Fruit fly (Drosophila melanogaster) whole organism, embryonic: ENCODE data around the gene Ms.

Source experiments
- B-H2 ChIP-seq: fragments of 200-800 bp; sonication (Bioruptor generic); optimal IDR thresholded peaks from 2 replicates; lab custom pipeline; 2018; ENCODE audit warnings: missing biosample characterization, mild to moderate bottlenecking, missing genetic modification characterization
- CG10147 ChIP-seq: fragments of 200-800 bp; sonication (Bioruptor generic); optimal IDR thresholded peaks from 2 replicates; lab custom pipeline; 2019; ENCODE audit warnings: missing biosample characterization, mild to moderate bottlenecking, missing genetic modification characterization, moderate library complexity
- CG10654 ChIP-seq: fragments of 200-800 bp; sonication (Bioruptor generic); optimal IDR thresholded peaks from 2 replicates; lab custom pipeline; 2016; ENCODE audit warnings: missing biosample characterization, missing genetic modification characterization
- CG11560 ChIP-seq: fragments of 200-800 bp; sonication (Bioruptor generic); IDR thresholded peaks from 3 replicates; pipeline ENCODE4 v1.3.6; 2022; ENCODE audit warnings: missing biosample characterization, missing genetic modification characterization
- CG11723 ChIP-seq: fragments of 200-800 bp; sonication (Bioruptor generic); optimal IDR thresholded peaks from 2 replicates; lab custom pipeline; 2017; ENCODE audit warnings: missing biosample characterization, mild to moderate bottlenecking, missing genetic modification characterization
- CG12155 ChIP-seq: fragments of 200-800 bp; sonication (Bioruptor generic); optimal IDR thresholded peaks from 3 replicates; lab custom pipeline; 2016; ENCODE audit warnings: missing biosample characterization, missing genetic modification characterization
- CG17186 ChIP-seq: fragments of 200-800 bp; sonication (Bioruptor generic); optimal IDR thresholded peaks from 3 replicates; lab custom pipeline; 2017; ENCODE audit warnings: missing biosample characterization, missing genetic modification reagents, missing genetic modification characterization
- CG17361 ChIP-seq: fragments of 200-800 bp; sonication (Bioruptor generic); IDR thresholded peaks from 3 replicates; pipeline ENCODE4 v1.3.6; 2022; ENCODE audit warnings: missing biosample characterization, missing genetic modification characterization
- CG1832 ChIP-seq: fragments of 200-800 bp; sonication (Bioruptor generic); optimal IDR thresholded peaks from 2 replicates; lab custom pipeline; 2017; ENCODE audit warnings: missing biosample characterization, mild to moderate bottlenecking, missing genetic modification characterization, inconsistent platforms
- CG2199 ChIP-seq: fragments of 200-800 bp; sonication (Bioruptor generic); IDR thresholded peaks from 3 replicates; pipeline ENCODE4 v1.3.6; 2022; ENCODE audit warnings: missing biosample characterization, missing genetic modification characterization
- CG3163 ChIP-seq: fragments of 200-800 bp; sonication (Bioruptor generic); optimal IDR thresholded peaks from 3 replicates; lab custom pipeline; 2016; ENCODE audit warnings: missing biosample characterization, missing genetic modification characterization
- CG3838 ChIP-seq: fragments of 200-800 bp; sonication (Bioruptor generic); optimal IDR thresholded peaks from 3 replicates; lab custom pipeline; 2016; ENCODE audit warnings: missing biosample characterization, missing genetic modification characterization
- CG4707 ChIP-seq: fragments of 200-800 bp; sonication (Bioruptor generic); optimal IDR thresholded peaks from 2 replicates; lab custom pipeline; 2018; ENCODE audit warnings: missing biosample characterization, mild to moderate bottlenecking, missing genetic modification characterization, moderate library complexity
- CG4854 ChIP-seq: fragments of 200-800 bp; sonication (Bioruptor generic); optimal IDR thresholded peaks from 2 replicates; lab custom pipeline; 2016; ENCODE audit warnings: missing biosample characterization, missing genetic modification characterization, inconsistent platforms
- CG6175 ChIP-seq: fragments of 200-800 bp; sonication (Bioruptor generic); IDR thresholded peaks from 3 replicates; pipeline ENCODE4 v1.3.6; 2022; ENCODE audit warnings: missing biosample characterization, missing genetic modification characterization
- CG6791 ChIP-seq: fragments of 200-800 bp; sonication (Bioruptor generic); IDR thresholded peaks from 3 replicates; pipeline ENCODE4 v1.3.6; 2022; ENCODE audit warnings: missing biosample characterization, missing genetic modification characterization; ENCODE audit not compliant: partially characterized antibody
- CG6854 ChIP-seq: fragments of 200-800 bp; sonication (Bioruptor generic); optimal IDR thresholded peaks from 3 replicates; lab custom pipeline; 2017; ENCODE audit warnings: missing biosample characterization, mild to moderate bottlenecking, missing genetic modification characterization
- CG9437 ChIP-seq: fragments of 200-800 bp; sonication (Bioruptor generic); optimal IDR thresholded peaks from 2 replicates; lab custom pipeline; 2018; ENCODE audit warnings: missing biosample characterization, mild to moderate bottlenecking, missing genetic modification characterization
- Dfd ChIP-seq, 2 experiments: fragments of >200 bp; optimal IDR thresholded peaks; 2 replicates each; lab custom pipeline; 2017; ENCODE audit warnings: missing biosample characterization in 2 of 2, missing genetic modification characterization in 2 of 2
- Dip3 ChIP-seq: fragments of 200-800 bp; sonication (Bioruptor generic); optimal IDR thresholded peaks from 3 replicates; lab custom pipeline; 2016; ENCODE audit warnings: missing biosample characterization, missing genetic modification characterization
- E2f1 ChIP-seq: fragments of 200-800 bp; sonication (Bioruptor generic); IDR thresholded peaks from 2 replicates; pipeline ENCODE4 v1.3.6; 2022; ENCODE audit warnings: missing biosample characterization, missing genetic modification characterization
- Gug ChIP-seq: fragments of 200-800 bp; sonication (Bioruptor generic); IDR thresholded peaks from 4 replicates; pipeline ENCODE4 v1.3.6; 2022; ENCODE audit warnings: missing biosample characterization, missing genetic modification characterization
- H2.0 ChIP-seq: fragments of 200-800 bp; sonication (Bioruptor generic); IDR thresholded peaks from 2 replicates; pipeline ENCODE4 v1.3.6; 2022; ENCODE audit warnings: missing biosample characterization, missing genetic modification characterization
- Hr39 ChIP-seq: fragments of >200 bp; optimal IDR thresholded peaks from 2 replicates; lab custom pipeline; 2017
- NC2β ChIP-seq: fragments of 200-800 bp; sonication (Bioruptor generic); optimal IDR thresholded peaks from 2 replicates; lab custom pipeline; 2016; ENCODE audit warnings: missing biosample characterization, missing genetic modification characterization
- NfI ChIP-seq: fragments of 200-800 bp; sonication (Bioruptor generic); optimal IDR thresholded peaks from 3 replicates; lab custom pipeline; 2018; ENCODE audit warnings: missing biosample characterization, mild to moderate bottlenecking, missing genetic modification characterization, moderate library complexity
- Rx ChIP-seq: fragments of 200-800 bp; sonication (Bioruptor generic); IDR thresholded peaks from 2 replicates; pipeline ENCODE4 v1.3.6; 2022; ENCODE audit warnings: missing biosample characterization, missing genetic modification characterization
- Sox100B ChIP-seq: fragments of 200-800 bp; sonication (Bioruptor generic); optimal IDR thresholded peaks from 3 replicates; lab custom pipeline; 2018; ENCODE audit warnings: missing biosample characterization, mild to moderate bottlenecking, missing genetic modification characterization
- Sry-β ChIP-seq: fragments of 200-800 bp; sonication (Bioruptor generic); optimal IDR thresholded peaks from 2 replicates; lab custom pipeline; 2018; ENCODE audit warnings: missing biosample characterization, mild to moderate bottlenecking, missing genetic modification characterization, moderate library complexity
- Trl ChIP-seq, 3 experiments: fragments of >200 bp in 2 of 3; fragments of 200-800 bp in 1 of 3; sonication (Bioruptor generic) in 1 of 3; optimal IDR thresholded peaks; 2 replicates in 1 of 3; 3 replicates in 2 of 3; lab custom pipeline; 2016 to 2017; ENCODE audit warnings: missing biosample characterization in 1 of 3, missing genetic modification characterization in 1 of 3
- ac ChIP-seq: fragments of 200-800 bp; sonication (Bioruptor generic); optimal IDR thresholded peaks from 3 replicates; lab custom pipeline; 2017; ENCODE audit warnings: missing biosample characterization, mild to moderate bottlenecking, missing genetic modification characterization
- bcd ChIP-seq: fragments of 200-800 bp; sonication (Bioruptor generic); optimal IDR thresholded peaks from 2 replicates; lab custom pipeline; 2017; ENCODE audit warnings: missing biosample characterization, mild to moderate bottlenecking, missing genetic modification characterization
- bsh ChIP-seq, 2 experiments: fragments of 200-800 bp; sonication (Bioruptor generic); optimal IDR thresholded peaks; 2 replicates each; lab custom pipeline; 2017 to 2018; ENCODE audit warnings: mild to moderate bottlenecking in 2 of 2, missing biosample characterization in 2 of 2, missing genetic modification characterization in 2 of 2, moderate library complexity in 1 of 2
- chif ChIP-seq, 2 experiments: fragments of 200-800 bp; sonication (Bioruptor generic); optimal IDR thresholded peaks; 3 replicates each; lab custom pipeline; 2016; ENCODE audit warnings: missing biosample characterization in 2 of 2, missing genetic modification characterization in 2 of 2
- crol ChIP-seq: fragments of 200-800 bp; sonication (Bioruptor generic); IDR thresholded peaks from 2 replicates; pipeline ENCODE4 v1.3.6; 2022; ENCODE audit warnings: missing biosample characterization, missing genetic modification characterization
- eve ChIP-seq, 2 experiments: fragments of >200 bp; optimal IDR thresholded peaks; 2 replicates each; lab custom pipeline; 2017; ENCODE audit warnings: missing biosample characterization in 2 of 2, missing genetic modification characterization in 2 of 2
- fd64A ChIP-seq: fragments of 200-800 bp; sonication (Bioruptor generic); optimal IDR thresholded peaks from 3 replicates; lab custom pipeline; 2018; ENCODE audit warnings: missing biosample characterization, mild to moderate bottlenecking, missing genetic modification characterization
- fru ChIP-seq: fragments of >200 bp; optimal IDR thresholded peaks from 2 replicates; lab custom pipeline; 2017
- gcm2 ChIP-seq: fragments of 200-800 bp; sonication (Bioruptor generic); optimal IDR thresholded peaks from 2 replicates; lab custom pipeline; 2016; ENCODE audit warnings: missing biosample characterization, missing genetic modification characterization
- gem ChIP-seq: fragments of 200-800 bp; sonication (Bioruptor generic); optimal IDR thresholded peaks from 2 replicates; lab custom pipeline; 2019; ENCODE audit warnings: missing biosample characterization, mild to moderate bottlenecking, missing genetic modification characterization, moderate library complexity
- grn ChIP-seq: fragments of 200-800 bp; sonication (Bioruptor generic); optimal IDR thresholded peaks from 3 replicates; lab custom pipeline; 2017; ENCODE audit warnings: missing biosample characterization, missing genetic modification characterization
- insv ChIP-seq, 2 experiments: fragments of 200-800 bp; sonication (Bioruptor generic); optimal IDR thresholded peaks; 3 replicates each; lab custom pipeline; 2016 to 2018; ENCODE audit warnings: missing biosample characterization in 2 of 2, missing genetic modification characterization in 2 of 2
- jumu ChIP-seq: fragments of 200-800 bp; sonication (Bioruptor generic); optimal IDR thresholded peaks from 3 replicates; lab custom pipeline; 2016; ENCODE audit warnings: missing biosample characterization, missing genetic modification characterization
- ro ChIP-seq: fragments of 200-800 bp; sonication (Bioruptor generic); IDR thresholded peaks from 2 replicates; pipeline ENCODE4 v1.3.6; 2022; ENCODE audit warnings: missing biosample characterization, missing genetic modification characterization
- sim ChIP-seq: fragments of 200-800 bp; sonication (Bioruptor generic); IDR thresholded peaks from 2 replicates; pipeline ENCODE4 v1.3.6; 2022; ENCODE audit warnings: missing biosample characterization, missing genetic modification characterization
- sr ChIP-seq: fragments of 200-800 bp; sonication (Bioruptor generic); IDR thresholded peaks from 3 replicates; pipeline ENCODE4 v1.3.6; 2022; ENCODE audit warnings: missing biosample characterization, missing genetic modification characterization
- tll ChIP-seq, 2 experiments: fragments of 200-800 bp in 1 of 2; fragments of >200 bp in 1 of 2; sonication (Bioruptor generic) in 1 of 2; optimal IDR thresholded peaks; 2 replicates each; lab custom pipeline; 2017 to 2019; ENCODE audit warnings: missing biosample characterization in 2 of 2, missing genetic modification characterization in 2 of 2, mild to moderate bottlenecking in 1 of 2, moderate library complexity in 1 of 2
- wek ChIP-seq: fragments of 200-800 bp; sonication (Bioruptor generic); optimal IDR thresholded peaks from 3 replicates; lab custom pipeline; 2018; ENCODE audit warnings: missing biosample characterization, mild to moderate bottlenecking, missing genetic modification characterization, moderate library complexity
- wor ChIP-seq: fragments of 200-800 bp; sonication (Bioruptor generic); IDR thresholded peaks from 2 replicates; pipeline ENCODE4 v1.3.6; 2022; ENCODE audit warnings: missing biosample characterization, missing genetic modification characterization

Gene Ms

DNA sequence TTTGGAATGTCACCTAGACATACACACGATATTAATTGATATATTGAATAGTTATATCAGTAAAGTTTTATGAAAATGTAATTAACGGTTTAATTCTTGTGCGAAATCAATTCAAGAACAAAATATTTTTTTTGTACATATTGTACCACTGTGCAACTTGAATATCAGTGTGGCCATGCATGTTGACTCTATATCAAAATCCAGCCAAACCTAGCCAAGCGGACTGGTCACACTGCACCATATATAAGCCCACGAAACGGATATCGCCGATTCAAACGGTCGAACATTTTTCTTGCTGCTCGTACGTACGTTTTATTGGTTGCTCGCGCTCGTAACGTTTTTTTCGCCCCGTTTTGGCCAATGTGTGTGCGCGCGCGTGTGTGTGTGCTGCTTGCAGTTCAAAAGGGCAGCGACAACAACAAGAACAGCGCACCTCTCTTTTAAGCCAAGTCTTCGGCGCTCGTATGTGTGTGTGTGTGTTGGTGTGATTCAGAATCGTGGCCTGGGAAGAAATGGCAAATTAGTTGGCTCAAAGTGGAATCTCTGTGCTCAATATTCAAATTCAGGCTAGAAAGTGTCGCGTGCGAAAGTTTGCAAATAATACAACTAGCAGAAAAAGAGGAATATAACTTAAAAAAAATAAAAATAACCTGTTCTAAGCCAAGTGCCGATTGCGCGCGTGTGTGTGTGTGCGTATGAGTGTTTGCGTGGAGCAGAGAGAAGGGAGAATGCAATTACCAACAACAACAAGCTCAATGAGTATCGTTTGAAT, 46.4 kb upstream of the Ms start, which contains the start of gene crb (continued):
- peak; percentile 22 for TF ChIP-seq bcd (GFP tag; lab: Kevin White, UChicago)
- no peak for TF ChIP-seq eve (GFP tag; optimal IDR thresholded peaks at IDR 0.05; lab: Kevin White, UChicago)
- TF ChIP-seq bsh (GFP tag; optimal IDR thresholded peaks at IDR 0.05; lab: Kevin White, UChicago), result peak in 1 of 2 experiments; percentile 32
- TF ChIP-seq Gug (GFP tag; lab: Robert Waterston, UW), result 0 out of 4 replicates have a peak, but pooled peaks have one; percentile 7
- TF ChIP-seq gcm2, result peak; percentile 17
- peak; percentile 28; the same call in 1 of the 2 replicates for TF ChIP-seq E2f1 (GFP tag; lab: Robert Waterston, UW)
- no peak for TF ChIP-seq Dfd (GFP tag; optimal IDR thresholded peaks at IDR 0.05; lab: Kevin White, UChicago)
- no peak; the same call in 1 of the 2 replicates for TF ChIP-seq crol (GFP tag; lab: Robert Waterston, UW)
- no peak for TF ChIP-seq fd64A (GFP tag; lab: Kevin White, UChicago)
- peak; percentile 72 for TF ChIP-seq NC2β
- peak; percentile 13 for TF ChIP-seq CG4854 (GFP tag; lab: Kevin White, UChicago)
- peak; percentile 59 for TF ChIP-seq wek (GFP tag; lab: Kevin White, UChicago)
- 0 out of 2 replicates have a peak, but pooled peaks have one; percentile 24 for TF ChIP-seq H2.0
- TF ChIP-seq CG17186, result no peak
- peak; percentile 63 for TF ChIP-seq gem (tag; lab: Kevin White, UChicago)
- no peak for TF ChIP-seq ro (GFP tag; lab: Robert Waterston, UW)
- TF ChIP-seq jumu, result peak; percentile 18
- TF ChIP-seq CG6854, result peak; percentile 11
- peak; percentile 30 for TF ChIP-seq Sox100B (GFP tag; lab: Kevin White, UChicago)
- TF ChIP-seq Dip3 (GFP tag; lab: Kevin White, UChicago), result peak; percentile 38
- no peak for TF ChIP-seq CG1832
- no peak for TF ChIP-seq ac (GFP tag; lab: Kevin White, UChicago)
- TF ChIP-seq Sry-β (GFP tag; lab: Kevin White, UChicago), result no peak
- no peak for TF ChIP-seq CG11560 (tag; lab: Robert Waterston, UW)
- TF ChIP-seq insv (GFP tag; optimal IDR thresholded peaks at IDR 0.05; lab: Kevin White, UChicago), result peak in 1 of 2 experiments; percentile 49
- TF ChIP-seq sim (GFP tag; lab: Robert Waterston, UW), result 0 out of 2 replicates have a peak, but pooled peaks have one; percentile 20
- TF ChIP-seq wor (GFP tag; lab: Robert Waterston, UW), result no peak
- peak; percentile 24 for TF ChIP-seq CG3163 (GFP tag; lab: Kevin White, UChicago)
- no peak for TF ChIP-seq tll (GFP tag; optimal IDR thresholded peaks at IDR 0.05; lab: Kevin White, UChicago)
- TF ChIP-seq NfI (GFP tag; lab: Kevin White, UChicago), result peak; percentile 36
- TF ChIP-seq chif (GFP tag; optimal IDR thresholded peaks at IDR 0.05; lab: Kevin White, UChicago), result peak; percentile 14 to 32
- no peak for TF ChIP-seq CG3838 (GFP tag; lab: Kevin White, UChicago)
- peak; percentile 73 for TF ChIP-seq B-H2 (GFP tag; lab: Kevin White, UChicago)
- TF ChIP-seq Hr39 (lab: Kevin White, UChicago), result no peak
- TF ChIP-seq CG11723 (GFP tag; lab: Kevin White, UChicago), result peak; percentile 18
- TF ChIP-seq CG12155 (GFP tag; lab: Kevin White, UChicago), result peak; percentile 28
- no peak for TF ChIP-seq CG4707 (GFP tag; lab: Kevin White, UChicago)
- no peak for TF ChIP-seq Trl (optimal IDR thresholded peaks at IDR 0.05; lab: Kevin White, UChicago)
- peak; percentile 68 for TF ChIP-seq Trl (GFP tag; optimal IDR thresholded peaks at IDR 0.05; lab: Kevin White, UChicago)
- no peak for TF ChIP-seq fru
- TF ChIP-seq CG10654 (GFP tag; lab: Kevin White, UChicago), result peak; percentile 0
- TF ChIP-seq CG9437 (GFP tag; lab: Kevin White, UChicago), result peak; percentile 36
- TF ChIP-seq CG17361 (GFP tag; lab: Robert Waterston, UW), result 0 out of 3 replicates have a peak, but pooled peaks have one; percentile 41
- TF ChIP-seq CG2199 (GFP tag; lab: Robert Waterston, UW), result 0 out of 3 replicates have a peak, but pooled peaks have one; percentile 56
- TF ChIP-seq CG10147 (GFP tag; lab: Kevin White, UChicago), result no peak
- peak; percentile 80 for TF ChIP-seq CG6791
- TF ChIP-seq CG6175 (GFP tag; lab: Robert Waterston, UW), result no peak
- peak; percentile 52 for TF ChIP-seq grn
- no peak for TF ChIP-seq Rx (GFP tag; lab: Robert Waterston, UW)
- 0 out of 3 replicates have a peak, but pooled peaks have one; percentile 41 for TF ChIP-seq sr (GFP tag; lab: Robert Waterston, UW)
